Fruit fly (Drosophila melanogaster) whole organism, embryonic: ENCODE measurements around the gene CG17930.

Source experiments
- CG12391 ChIP-seq: fragments of 200-800 bp; sonication (Bioruptor generic); optimal IDR thresholded peaks from 3 replicates; lab custom pipeline; 2018; ENCODE audit warnings: missing biosample characterization, mild to moderate bottlenecking, missing genetic modification characterization, moderate library complexity
- CG15514 ChIP-seq: fragments of 200-800 bp; sonication (Bioruptor generic); optimal IDR thresholded peaks from 3 replicates; lab custom pipeline; 2017; ENCODE audit warnings: missing biosample characterization, missing genetic modification characterization, mild to moderate bottlenecking, moderate library complexity, missing genetic modification reagents
- CG16779 ChIP-seq: fragments of 200-800 bp; sonication (Bioruptor generic); IDR thresholded peaks from 2 replicates; pipeline ENCODE4 v1.3.6; 2022; ENCODE audit warnings: missing biosample characterization, missing genetic modification characterization
- CG16815 ChIP-seq: fragments of 200-800 bp; sonication (Bioruptor generic); optimal IDR thresholded peaks from 3 replicates; lab custom pipeline; 2017; ENCODE audit warnings: missing biosample characterization, mild to moderate bottlenecking, missing genetic modification characterization
- CG17912 ChIP-seq: fragments of 200-800 bp; sonication (Bioruptor generic); optimal IDR thresholded peaks from 2 replicates; lab custom pipeline; 2018; ENCODE audit warnings: missing biosample characterization, mild to moderate bottlenecking, missing genetic modification characterization
- CG2120 ChIP-seq: fragments of 200-800 bp; sonication (Bioruptor generic); optimal IDR thresholded peaks from 3 replicates; lab custom pipeline; 2016; ENCODE audit warnings: missing biosample characterization, missing genetic modification characterization
- CG2199 ChIP-seq: fragments of 200-800 bp; sonication (Bioruptor generic); IDR thresholded peaks from 3 replicates; pipeline ENCODE4 v1.3.6; 2022; ENCODE audit warnings: missing biosample characterization, missing genetic modification characterization
- CG2202 ChIP-seq: fragments of 200-800 bp; sonication (Bioruptor generic); optimal IDR thresholded peaks from 2 replicates; lab custom pipeline; 2018; ENCODE audit warnings: missing biosample characterization, mild to moderate bottlenecking, missing genetic modification characterization
- CG30431 ChIP-seq: fragments of 200-800 bp; sonication (Bioruptor generic); optimal IDR thresholded peaks from 2 replicates; lab custom pipeline; 2017; ENCODE audit warnings: missing biosample characterization, missing genetic modification characterization
- CG34376 ChIP-seq: fragments of 200-800 bp; sonication (Bioruptor generic); optimal IDR thresholded peaks from 2 replicates; lab custom pipeline; 2018; ENCODE audit warnings: missing biosample characterization, mild to moderate bottlenecking, missing genetic modification characterization
- CG4360 ChIP-seq: fragments of 200-800 bp; sonication (Bioruptor generic); IDR thresholded peaks from 2 replicates; pipeline ENCODE4 v1.3.6; 2022; ENCODE audit warnings: missing biosample characterization, missing genetic modification characterization
- CG7839 ChIP-seq: fragments of 200-800 bp; sonication (Bioruptor generic); optimal IDR thresholded peaks from 3 replicates; lab custom pipeline; 2018; ENCODE audit warnings: missing biosample characterization, mild to moderate bottlenecking, missing genetic modification characterization, moderate library complexity
- CHES-1-like ChIP-seq: fragments of 200-800 bp; sonication (Bioruptor generic); optimal IDR thresholded peaks from 2 replicates; lab custom pipeline; 2016; ENCODE audit warnings: missing biosample characterization, missing genetic modification characterization
- CTCF ChIP-seq: fragments of 200-800 bp; sonication (Bioruptor generic); optimal IDR thresholded peaks from 2 replicates; lab custom pipeline; 2017; ENCODE audit warnings: missing biosample characterization, mild to moderate bottlenecking, missing genetic modification characterization, moderate library complexity
- Dp ChIP-seq: fragments of 200-800 bp; sonication (Bioruptor generic); optimal IDR thresholded peaks from 2 replicates; lab custom pipeline; 2018; ENCODE audit warnings: missing biosample characterization, mild to moderate bottlenecking, missing genetic modification characterization, moderate library complexity
- HLH4C ChIP-seq: fragments of 200-800 bp; sonication (Bioruptor generic); IDR thresholded peaks from 3 replicates; pipeline ENCODE4 v1.3.6; 2022; ENCODE audit warnings: missing biosample characterization, missing genetic modification characterization; ENCODE audit not compliant: partially characterized antibody
- HmgZ ChIP-seq: fragments of 200-800 bp; sonication (Bioruptor generic); optimal IDR thresholded peaks from 2 replicates; lab custom pipeline; 2018; ENCODE audit warnings: missing biosample characterization, mild to moderate bottlenecking, missing genetic modification characterization
- Lhr ChIP-seq: fragments of 200-800 bp; sonication (Bioruptor generic); optimal IDR thresholded peaks from 3 replicates; lab custom pipeline; 2017; ENCODE audit warnings: mild to moderate bottlenecking, missing biosample characterization, missing genetic modification reagents, missing genetic modification characterization
- Meics ChIP-seq: fragments of 200-800 bp; sonication (Bioruptor generic); optimal IDR thresholded peaks from 2 replicates; lab custom pipeline; 2017; ENCODE audit warnings: missing biosample characterization, mild to moderate bottlenecking, missing genetic modification characterization
- Mes4 ChIP-seq: fragments of 200-800 bp; sonication (Bioruptor generic); optimal IDR thresholded peaks from 2 replicates; lab custom pipeline; 2016; ENCODE audit warnings: missing biosample characterization, missing genetic modification characterization
- Myb ChIP-seq: fragments of 200-800 bp; sonication (Bioruptor generic); optimal IDR thresholded peaks from 2 replicates; lab custom pipeline; 2016; ENCODE audit warnings: missing biosample characterization, missing genetic modification characterization
- NC2α ChIP-seq: fragments of 200-800 bp; sonication (Bioruptor generic); optimal IDR thresholded peaks from 2 replicates; lab custom pipeline; 2016; ENCODE audit warnings: missing biosample characterization, missing genetic modification characterization
- Nf-YC ChIP-seq: fragments of 200-800 bp; optimal IDR thresholded peaks from 3 replicates; lab custom pipeline; 2019; ENCODE audit warnings: missing biosample characterization, mild to moderate bottlenecking, missing genetic modification characterization, moderate library complexity
- Opbp ChIP-seq: fragments of 200-800 bp; sonication (Bioruptor generic); IDR thresholded peaks from 3 replicates; pipeline ENCODE4 v1.3.6; 2022; ENCODE audit warnings: missing biosample characterization, missing genetic modification characterization; ENCODE audit not compliant: partially characterized antibody
- PHDP ChIP-seq: fragments of 200-800 bp; sonication (Bioruptor generic); optimal IDR thresholded peaks from 3 replicates; lab custom pipeline; 2018; ENCODE audit warnings: missing biosample characterization, mild to moderate bottlenecking, missing genetic modification characterization, moderate library complexity
- Pdp1 ChIP-seq, 2 experiments: fragments of 200-800 bp; sonication (Bioruptor generic); optimal IDR thresholded peaks; 3 replicates each; lab custom pipeline; 2016; ENCODE audit warnings: missing biosample characterization in 2 of 2, missing genetic modification characterization in 2 of 2, mild to moderate bottlenecking in 1 of 2, moderate library complexity in 1 of 2
- Ravus ChIP-seq: fragments of 200-800 bp; sonication (Bioruptor generic); IDR thresholded peaks from 2 replicates; pipeline ENCODE4 v1.3.6; 2022; ENCODE audit warnings: missing biosample characterization, missing genetic modification characterization
- Spps ChIP-seq: fragments of 200-800 bp; sonication (Bioruptor generic); optimal IDR thresholded peaks from 2 replicates; lab custom pipeline; 2018; ENCODE audit warnings: missing biosample characterization, mild to moderate bottlenecking, missing genetic modification characterization
- Ssrp ChIP-seq: fragments of 200-800 bp; sonication (Bioruptor generic); optimal IDR thresholded peaks from 2 replicates; lab custom pipeline; 2018; ENCODE audit warnings: missing biosample characterization, mild to moderate bottlenecking, missing genetic modification characterization, moderate library complexity
- ab ChIP-seq: fragments of 200-800 bp; sonication (Bioruptor generic); optimal IDR thresholded peaks from 2 replicates; lab custom pipeline; 2016; ENCODE audit warnings: missing biosample characterization, missing genetic modification characterization
- cad ChIP-seq: fragments of >200 bp; optimal IDR thresholded peaks from 2 replicates; lab custom pipeline; 2017; ENCODE audit warnings: missing biosample characterization, missing genetic modification characterization
- dan ChIP-seq: fragments of 200-800 bp; sonication (Bioruptor generic); IDR thresholded peaks from 2 replicates; pipeline ENCODE4 v1.3.6; 2022; ENCODE audit warnings: missing biosample characterization, missing genetic modification characterization
- dmrt11E ChIP-seq: fragments of 200-800 bp; sonication (Bioruptor generic); optimal IDR thresholded peaks from 3 replicates; lab custom pipeline; 2018; ENCODE audit warnings: missing biosample characterization, mild to moderate bottlenecking, missing genetic modification characterization, moderate library complexity
- fd102C ChIP-seq: fragments of 200-800 bp; sonication (Bioruptor generic); optimal IDR thresholded peaks from 2 replicates; lab custom pipeline; 2018; ENCODE audit warnings: missing biosample characterization, mild to moderate bottlenecking, missing genetic modification characterization, moderate library complexity
- grau ChIP-seq: fragments of 200-800 bp; optimal IDR thresholded peaks from 3 replicates; lab custom pipeline; 2019; ENCODE audit warnings: missing biosample characterization, mild to moderate bottlenecking, missing genetic modification characterization, moderate library complexity
- gt ChIP-seq: fragments of 200-800 bp; sonication (Bioruptor generic); IDR thresholded peaks from 2 replicates; pipeline ENCODE4 v1.3.6; 2022; ENCODE audit warnings: missing biosample characterization, missing genetic modification characterization
- insv ChIP-seq, 2 experiments: fragments of 200-800 bp; sonication (Bioruptor generic); optimal IDR thresholded peaks; 3 replicates each; lab custom pipeline; 2016 to 2018; ENCODE audit warnings: missing biosample characterization in 2 of 2, missing genetic modification characterization in 2 of 2
- ken ChIP-seq: fragments of 200-800 bp; sonication (Bioruptor generic); IDR thresholded peaks from 3 replicates; pipeline ENCODE4 v1.3.6; 2022; ENCODE audit warnings: missing biosample characterization, missing genetic modification characterization
- nerfin-2 ChIP-seq: fragments of 200-800 bp; sonication (Bioruptor generic); IDR thresholded peaks from 2 replicates; pipeline ENCODE4 v1.3.6; 2022; ENCODE audit warnings: missing biosample characterization, missing genetic modification characterization; ENCODE audit not compliant: partially characterized antibody
- onecut ChIP-seq: fragments of 200-800 bp; sonication (Bioruptor generic); IDR thresholded peaks from 2 replicates; pipeline ENCODE4 v1.3.6; 2022; ENCODE audit warnings: missing biosample characterization, missing genetic modification characterization
- pho ChIP-seq: fragments of 200-800 bp; sonication (Bioruptor generic); optimal IDR thresholded peaks from 2 replicates; lab custom pipeline; 2016; ENCODE audit warnings: missing biosample characterization, missing genetic modification characterization
- phol ChIP-seq: fragments of 200-800 bp; sonication (Bioruptor generic); optimal IDR thresholded peaks from 3 replicates; lab custom pipeline; 2018; ENCODE audit warnings: missing biosample characterization, mild to moderate bottlenecking, missing genetic modification characterization, moderate library complexity
- pita ChIP-seq: fragments of 200-800 bp; sonication (Bioruptor generic); optimal IDR thresholded peaks from 2 replicates; lab custom pipeline; 2017; ENCODE audit warnings: missing biosample characterization, mild to moderate bottlenecking, missing genetic modification characterization
- pnt ChIP-seq: fragments of 200-800 bp; sonication (Bioruptor generic); optimal IDR thresholded peaks from 3 replicates; lab custom pipeline; 2016; ENCODE audit warnings: missing biosample characterization, missing genetic modification characterization
- row ChIP-seq: fragments of 200-800 bp; sonication (Bioruptor generic); IDR thresholded peaks from 3 replicates; pipeline ENCODE4 v1.3.6; 2022; ENCODE audit warnings: missing biosample characterization, missing genetic modification characterization
- sens ChIP-seq: fragments of 200-800 bp; sonication (Bioruptor generic); peaks from one replicate; lab custom pipeline; 2016; ENCODE audit warnings: missing biosample characterization, missing genetic modification characterization
- ssp ChIP-seq: fragments of 200-800 bp; sonication (Bioruptor generic); IDR thresholded peaks from 2 replicates; pipeline ENCODE4 v1.3.6; 2022; ENCODE audit warnings: missing biosample characterization, missing genetic modification characterization
- tin ChIP-seq: fragments of 200-800 bp; sonication (Bioruptor generic); optimal IDR thresholded peaks from 3 replicates; lab custom pipeline; 2016; ENCODE audit warnings: missing biosample characterization, missing genetic modification characterization
- tio ChIP-seq: fragments of 200-800 bp; sonication (Bioruptor generic); optimal IDR thresholded peaks from 2 replicates; lab custom pipeline; 2017; ENCODE audit warnings: missing biosample characterization, missing genetic modification characterization, inconsistent platforms
- tna ChIP-seq: fragments of 200-800 bp; sonication (Bioruptor generic); IDR thresholded peaks from 2 replicates; pipeline ENCODE4 v1.3.6; 2022; ENCODE audit warnings: missing biosample characterization, missing genetic modification characterization; ENCODE audit not compliant: partially characterized antibody
- tx ChIP-seq: fragments of 200-800 bp; sonication (Bioruptor generic); optimal IDR thresholded peaks from 2 replicates; lab custom pipeline; 2016; ENCODE audit warnings: missing biosample characterization, missing genetic modification characterization
- unc-4 ChIP-seq: fragments of 200-800 bp; sonication (Bioruptor generic); IDR thresholded peaks from 2 replicates; pipeline ENCODE4 v1.3.6; 2022; ENCODE audit warnings: missing biosample characterization, missing genetic modification characterization; ENCODE audit not compliant: partially characterized antibody

CG17930 gene

DNA sequence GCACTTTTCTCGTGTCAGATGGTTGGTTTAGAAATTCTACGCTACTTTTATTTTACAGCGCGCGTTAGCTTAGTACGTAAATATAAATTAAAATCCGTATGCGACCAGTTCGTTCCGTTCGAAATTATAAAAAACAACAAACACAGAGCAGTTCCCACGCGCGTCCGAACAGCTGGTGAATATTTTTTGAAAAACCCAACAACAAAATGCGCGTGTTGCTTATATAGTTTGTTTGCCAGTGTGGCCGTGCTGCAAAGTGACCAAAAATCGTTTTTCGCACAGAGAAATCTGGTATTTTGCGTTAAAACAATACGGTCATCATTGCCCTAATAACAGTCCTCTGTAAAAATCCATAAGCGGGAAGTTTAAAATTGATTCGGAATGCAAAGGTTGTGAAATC lies 10.7 kb downstream of the CG17930 start:
- TF ChIP-seq Spps (tag; lab: Kevin White, UChicago) (no peak), pho (GFP tag; lab: Kevin White, UChicago) (no peak), CG12391 (tag; lab: Kevin White, UChicago) (peak; percentile 32), sens (GFP tag; lab: Kevin White, UChicago) (peak; percentile 63), tin (GFP tag; lab: Kevin White, UChicago) (no peak), gt (GFP tag; lab: Robert Waterston, UW) (no peak), insv (GFP tag; optimal IDR thresholded peaks at IDR 0.05; lab: Kevin White, UChicago) (no peak), CG2120 (no peak), tna (GFP tag; lab: Robert Waterston, UW) (no peak), CG15514 (GFP tag; lab: Kevin White, UChicago) (peak; percentile 77), Mes4 (GFP tag; lab: Kevin White, UChicago) (no peak), CTCF (GFP tag; lab: Kevin White, UChicago) (peak; percentile 23), Dp (GFP tag; lab: Kevin White, UChicago) (peak; percentile 97), Myb (peak; percentile 54), CG4360 (GFP tag; lab: Robert Waterston, UW) (peak; percentile 97), Meics (no peak), ssp (GFP tag; lab: Robert Waterston, UW) (no peak), HmgZ (tag; lab: Kevin White, UChicago) (peak; percentile 28), tio (GFP tag; lab: Kevin White, UChicago) (no peak), pita (GFP tag; lab: Kevin White, UChicago) (no peak), NC2α (peak; percentile 97), Nf-YC (tag; lab: Kevin White, UChicago) (peak; percentile 35), Ssrp (tag; lab: Kevin White, UChicago) (no peak), CG34376 (GFP tag; lab: Kevin White, UChicago) (peak; percentile 45), phol (tag; lab: Kevin White, UChicago) (peak; percentile 16), CG16815 (GFP tag; lab: Kevin White, UChicago) (no peak), onecut (GFP tag; lab: Robert Waterston, UW) (0 out of 2 replicates have a peak, but pooled peaks have one; percentile 18), CG30431 (no peak), tx (GFP tag; lab: Kevin White, UChicago) (no peak), nerfin-2 (no peak), ken (GFP tag; lab: Robert Waterston, UW) (no peak), PHDP (tag; lab: Kevin White, UChicago) (no peak), dmrt11E (tag; lab: Kevin White, UChicago) (no peak), ab (no peak), CHES-1-like (peak; percentile 10), cad (GFP tag; lab: Kevin White, UChicago) (no peak), Pdp1 (GFP tag; optimal IDR thresholded peaks at IDR 0.05; lab: Kevin White, UChicago) (peak in 1 of 2 experiments; percentile 61), pnt (GFP tag; lab: Kevin White, UChicago) (no peak), CG2199 (GFP tag; lab: Robert Waterston, UW) (peak; percentile 47; the same call in 2 of the 3 replicates), HLH4C (GFP tag; lab: Robert Waterston, UW) (0 out of 3 replicates have a peak, but pooled peaks have one; percentile 29), CG7839 (tag; lab: Kevin White, UChicago) (no peak), CG17912 (GFP tag; lab: Kevin White, UChicago) (no peak), grau (tag; lab: Kevin White, UChicago) (peak; percentile 25), dan (no peak), CG16779 (GFP tag; lab: Robert Waterston, UW) (no peak), CG2202 (tag; lab: Kevin White, UChicago) (no peak), Lhr (GFP tag; lab: Kevin White, UChicago) (peak; percentile 78), fd102C (no peak), Ravus (no peak), row (GFP tag; lab: Robert Waterston, UW) (peak; percentile 30; the same call in 1 of the 3 replicates), Opbp (GFP tag; lab: Robert Waterston, UW) (peak; percentile 49; the same call in 2 of the 3 replicates), unc-4 (GFP tag; lab: Robert Waterston, UW) (peak; percentile 41)
